Worm (Caenorhabditis elegans) whole organism, L4/young adult: ENCODE measurements around the gene srt-40.
A peak's percentile ranks its signal among the peaks of the same experiment; 100 is the strongest.

Experiments used
- W03F9.2 ChIP-seq: fragments of 150-350 bp; optimal IDR thresholded peaks from 2 replicates; lab custom pipeline; 2014; ENCODE audit warnings: missing biosample characterization, missing genetic modification characterization
- dao-5 ChIP-seq: sonication (generic microtip); optimal IDR thresholded peaks from 2 replicates; lab custom pipeline; 2016; ENCODE audit warnings: missing genotype, missing genetic modification characterization, moderate library complexity, missing compliant biosample characterization
- him-1 ChIP-seq: sonication (generic microtip); optimal IDR thresholded peaks from 2 replicates; lab custom pipeline; 2016; ENCODE audit warnings: missing genotype, missing genetic modification reagents, missing genetic modification characterization, missing compliant biosample characterization

srt-40 gene

ce11 chrV:2225130-2225529 is 19.0 kb upstream of the srt-40 start, which contains the start of gene nhr-103:
Gene nhr-103 (plus strand): TSS chrV:2225430.
- no peak for TF ChIP-seq W03F9.2 (tag; lab: Kevin White, UChicago)
- no peak for TF ChIP-seq him-1 (tag; lab: Kevin White, UChicago)
- no peak for TF ChIP-seq dao-5 (tag; lab: Kevin White, UChicago)

ce11 chrV:2221764-2222163 is 15.7 kb upstream of the srt-40 start, which contains the start of gene nhr-128:
Gene nhr-128 (plus strand): TSS chrV:2222064.
- TF ChIP-seq W03F9.2 (tag; lab: Kevin White, UChicago) (no peak), him-1 (tag; lab: Kevin White, UChicago) (no peak), dao-5 (tag; lab: Kevin White, UChicago) (no peak)

ce11 chrV:2218803-2219202 is 12.7 kb upstream of the srt-40 start, which contains the start of gene nhr-56:
Gene nhr-56 (plus strand): TSS chrV:2219004.
- TF ChIP-seq dao-5 (tag; lab: Kevin White, UChicago) (no peak), W03F9.2 (tag; lab: Kevin White, UChicago) (no peak), him-1 (tag; lab: Kevin White, UChicago) (no peak)

- no peak for TF ChIP-seq dao-5 (tag; lab: Kevin White, UChicago)
- no peak for TF ChIP-seq him-1 (tag; lab: Kevin White, UChicago)
- no peak for TF ChIP-seq W03F9.2 (tag; lab: Kevin White, UChicago)
Observed at ce11 chrV:2216927-2217326, 10.8 kb upstream of the srt-40 start.

ce11 chrV:2215352-2215751 is 9.3 kb upstream of the srt-40 start, which contains the start of gene nstp-8:
Gene nstp-8 (plus strand): TSS chrV:2215652.
- no peak for TF ChIP-seq him-1 (tag; lab: Kevin White, UChicago)
- no peak for TF ChIP-seq W03F9.2 (tag; lab: Kevin White, UChicago)
- no peak for TF ChIP-seq dao-5 (tag; lab: Kevin White, UChicago)

- TF ChIP-seq W03F9.2 (tag; lab: Kevin White, UChicago) = peak; percentile 33
- no peak for TF ChIP-seq him-1 (tag; lab: Kevin White, UChicago)
Observed at ce11 chrV:2214428-2215038, 8.5 kb upstream of the srt-40 start, which contains the start of gene nhr-184. Gene nhr-184 (minus strand): TSS chrV:2214478.

ce11 chrV:2211936-2212335 is 5.9 kb upstream of the srt-40 start, which contains the start of gene nhr-133:
Gene nhr-133 (minus strand): TSS chrV:2212118.
- TF ChIP-seq him-1 (tag; lab: Kevin White, UChicago) = no peak
- no peak for TF ChIP-seq W03F9.2 (tag; lab: Kevin White, UChicago)
- no peak for TF ChIP-seq dao-5 (tag; lab: Kevin White, UChicago)

ce11 chrV:2207527-2207926 is 1.4 kb upstream of the srt-40 start:
- TF ChIP-seq dao-5 (tag; lab: Kevin White, UChicago) (no peak), W03F9.2 (tag; lab: Kevin White, UChicago) (no peak), him-1 (tag; lab: Kevin White, UChicago) (no peak)

- TF ChIP-seq dao-5 (tag; lab: Kevin White, UChicago) (no peak), W03F9.2 (tag; lab: Kevin White, UChicago) (no peak), him-1 (tag; lab: Kevin White, UChicago) (no peak)
Observed at ce11 chrV:2206801-2207200, 720 bp upstream of the srt-40 start, which contains the start of gene svh-11. Gene svh-11 (plus strand): TSS chrV:2207101.

ce11 chrV:2204080-2204479 is 2.0 kb downstream of the srt-40 start, which contains the start of gene cyp-33C12:
Gene cyp-33C12 (minus strand): TSS chrV:2204400.
- TF ChIP-seq W03F9.2 (tag; lab: Kevin White, UChicago) (no peak), him-1 (tag; lab: Kevin White, UChicago) (no peak), dao-5 (tag; lab: Kevin White, UChicago) (no peak)

ce11 chrV:2201240-2201639 is 4.8 kb downstream of the srt-40 start, which contains the start of gene cyp-32B1:
Gene cyp-32B1 (minus strand): TSS chrV:2201415.
- no peak for TF ChIP-seq W03F9.2 (tag; lab: Kevin White, UChicago)
- no peak for TF ChIP-seq dao-5 (tag; lab: Kevin White, UChicago)
- no peak for TF ChIP-seq him-1 (tag; lab: Kevin White, UChicago)

ce11 chrV:2200402-2200801 is 5.7 kb downstream of the srt-40 start:
- TF ChIP-seq W03F9.2 (tag; lab: Kevin White, UChicago) = no peak
- TF ChIP-seq dao-5 (tag; lab: Kevin White, UChicago) = no peak
- no peak for TF ChIP-seq him-1 (tag; lab: Kevin White, UChicago)

ce11 chrV:2199594-2199993 is 6.5 kb downstream of the srt-40 start:
- no peak for TF ChIP-seq W03F9.2 (tag; lab: Kevin White, UChicago)
- no peak for TF ChIP-seq him-1 (tag; lab: Kevin White, UChicago)
- TF ChIP-seq dao-5 (tag; lab: Kevin White, UChicago) = no peak

- TF ChIP-seq W03F9.2 (tag; lab: Kevin White, UChicago) (no peak), him-1 (tag; lab: Kevin White, UChicago) (no peak), dao-5 (tag; lab: Kevin White, UChicago) (no peak)
Observed at ce11 chrV:2192117-2192516, 14.0 kb downstream of the srt-40 start, which contains the start of gene nhr-13. Gene nhr-13 (plus strand): TSS chrV:2192485.
